Worm (Caenorhabditis elegans): ENCODE data around the gene K08D12.8.

Gene K08D12.8

ce11 chrIV:1725888-1726287 is at the start of gene K08D12.8:
TSS of gene K08D12.8 (plus strand) at chrIV:1726188.
- TF ChIP-seq egl-27 (tag; optimal IDR thresholded peaks at IDR 0.05) (no peak), jun-1 (tag; optimal IDR thresholded peaks at IDR 0.05) (no peak), hif-1 (tag; optimal IDR thresholded peaks at IDR 0.05) (no peak), ztf-7 (tag; optimal IDR thresholded peaks at IDR 0.05) (no peak), spr-3 (GFP tag; optimal IDR thresholded peaks at IDR 0.05) (no peak), hlh-11 (tag; optimal IDR thresholded peaks at IDR 0.05) (no peak), unc-39 (tag; optimal IDR thresholded peaks at IDR 0.05) (no peak), tag-97 (GFP tag; IDR thresholded peaks at IDR 0.05) (no peak), nhr-77 (tag; optimal IDR thresholded peaks at IDR 0.05) (no peak), Y5F2A.4 (GFP tag; optimal IDR thresholded peaks at IDR 0.05) (no peak), fkh-10 (GFP tag; optimal IDR thresholded peaks at IDR 0.05) (no peak), mxl-2 (GFP tag; conservative IDR thresholded peaks at IDR 0.05) (no peak), zfp-2 (tag; optimal IDR thresholded peaks at IDR 0.05) (no peak), dpl-1 (GFP tag; optimal IDR thresholded peaks at IDR 0.05) (no peak), lsy-2 (tag; optimal IDR thresholded peaks at IDR 0.05) (no peak)

ce11 chrIV:1676926-1677325 is 49.1 kb upstream of the K08D12.8 start:
- TF ChIP-seq egl-43 (GFP tag; IDR thresholded peaks at IDR 0.05), result no peak
- TF ChIP-seq ceh-28 (tag; optimal IDR thresholded peaks at IDR 0.05), result peak; percentile 75
- TF ChIP-seq nhr-42 (GFP tag; IDR thresholded peaks at IDR 0.05), result no peak
- TF ChIP-seq dmd-9 (GFP tag; IDR thresholded peaks at IDR 0.05), result no peak
- TF ChIP-seq lin-38 (GFP tag; IDR thresholded peaks at IDR 0.05), result no peak

- TF ChIP-seq set-16 (GFP tag; IDR thresholded peaks at IDR 0.05), result peak; percentile 7; the same call in 1 of the 2 replicates
- TF ChIP-seq ceh-82 (tag; optimal IDR thresholded peaks at IDR 0.05), result no peak
- no peak for TF ChIP-seq lin-38 (GFP tag; IDR thresholded peaks at IDR 0.05)
- no peak for TF ChIP-seq ZK337.2 (GFP tag; IDR thresholded peaks at IDR 0.05)
- TF ChIP-seq nhr-77 (tag; optimal IDR thresholded peaks at IDR 0.05), result no peak
- no peak for TF ChIP-seq pqm-1 (tag; optimal IDR thresholded peaks at IDR 0.05)
- no peak for TF ChIP-seq ceh-44 (GFP tag; IDR thresholded peaks at IDR 0.05)
- TF ChIP-seq lir-3 (tag; optimal IDR thresholded peaks at IDR 0.05), result no peak
- no peak for TF ChIP-seq nhr-76 (tag; optimal IDR thresholded peaks at IDR 0.05)
- 0 out of 2 replicates have a peak, but pooled peaks have one; percentile 14 for TF ChIP-seq snpc-1.2 (GFP tag; IDR thresholded peaks at IDR 0.05)
- no peak for TF ChIP-seq F44E2.7 (GFP tag; IDR thresholded peaks at IDR 0.05)
- no peak for TF ChIP-seq ceh-28 (tag; optimal IDR thresholded peaks at IDR 0.05)
- TF ChIP-seq sdz-12 (GFP tag; optimal IDR thresholded peaks at IDR 0.05), result no peak
- no peak for TF ChIP-seq unc-130 (GFP tag; optimal IDR thresholded peaks at IDR 0.05)
- no peak for TF ChIP-seq zag-1 (tag; optimal IDR thresholded peaks at IDR 0.05)
- TF ChIP-seq Y48G9A.11 (GFP tag; IDR thresholded peaks at IDR 0.05), result peak; percentile 51; the same call in 1 of the 2 replicates
- 0 out of 4 replicates have a peak, but pooled peaks of 1 of the 2 experiments have one; percentile 60 for TF ChIP-seq madf-5 (GFP tag; IDR thresholded peaks at IDR 0.05)
- no peak for TF ChIP-seq ces-1 (GFP tag; optimal IDR thresholded peaks at IDR 0.05)
Observed at ce11 chrIV:1679227-1679626, 46.8 kb upstream of the K08D12.8 start.

- no peak for TF ChIP-seq lsy-2 (tag; optimal IDR thresholded peaks at IDR 0.05)
- no peak for TF ChIP-seq snpc-4 (tag; optimal IDR thresholded peaks at IDR 0.05)
- no peak for TF ChIP-seq daf-12 (tag; optimal IDR thresholded peaks at IDR 0.05)
- TF ChIP-seq sdz-12 (GFP tag; optimal IDR thresholded peaks at IDR 0.05), result no peak
Observed at ce11 chrIV:1682066-1682465, 43.9 kb upstream of the K08D12.8 start, which contains the start of gene Y41D4B.24. TSS of gene Y41D4B.24 (minus strand) at chrIV:1682166.
